Worm (Caenorhabditis elegans) whole organism, L4 larva: ENCODE measurements around the gene Y17G9A.2.

ENCODE experiments used
- lsy-2 ChIP-seq, 2 experiments: fragments of 150-350 bp in 1 of 2; sonication (generic microtip) in 1 of 2; optimal IDR thresholded peaks; 2 replicates each; lab custom pipeline; 2014 to 2017; ENCODE audit warnings: missing biosample characterization in 2 of 2, missing genetic modification characterization in 2 of 2
- nhr-25 ChIP-seq: sonication (generic microtip); optimal IDR thresholded peaks from 2 replicates; lab custom pipeline; 2017; ENCODE audit warnings: missing genetic modification characterization, mild to moderate bottlenecking, missing compliant biosample characterization, antibody characterized with exemption, moderate library complexity, borderline replicate concordance; ENCODE audit not compliant: insufficient read depth

- no peak for TF ChIP-seq lsy-2 (tag; optimal IDR thresholded peaks at IDR 0.05; lab: Kevin White, UChicago)
- TF ChIP-seq nhr-25 (tag; lab: Kevin White, UChicago): no peak
Measured at ce11 chrIV:4821054-4821453, 35.0 kb downstream of the Y17G9A.2 start, which contains the start of gene H06H21.8.
